Worm (Caenorhabditis elegans): ENCODE data around the gene C48B4.8.

- no peak for TF ChIP-seq pqm-1 (tag; optimal IDR thresholded peaks at IDR 0.05)
- TF ChIP-seq sea-2 (GFP tag; optimal IDR thresholded peaks at IDR 0.05), result no peak
- TF ChIP-seq nhr-237 (tag; optimal IDR thresholded peaks at IDR 0.05), result no peak
- no peak for TF ChIP-seq nhr-77 (tag; optimal IDR thresholded peaks at IDR 0.05)
- no peak for TF ChIP-seq elt-1 (tag; optimal IDR thresholded peaks at IDR 0.05)
- TF ChIP-seq unc-39 (tag; optimal IDR thresholded peaks at IDR 0.05), result no peak
- TF ChIP-seq mdl-1 (tag; optimal IDR thresholded peaks at IDR 0.05), result no peak
- no peak for TF ChIP-seq ama-1 (optimal IDR thresholded peaks at IDR 0.05)
- TF ChIP-seq hmg-11 (tag; optimal IDR thresholded peaks at IDR 0.05), result no peak
- TF ChIP-seq ceh-9 (tag; optimal IDR thresholded peaks at IDR 0.05), result no peak
- no peak for TF ChIP-seq pha-4 (tag; optimal IDR thresholded peaks at IDR 0.05)
- no peak for TF ChIP-seq egl-27 (tag; optimal IDR thresholded peaks at IDR 0.05)
- no peak for TF ChIP-seq jun-1 (tag; optimal IDR thresholded peaks at IDR 0.05)
- TF ChIP-seq nhr-28 (tag; optimal IDR thresholded peaks at IDR 0.05), result no peak
Observed at ce11 chrIII:9598168-9598567, 37.1 kb upstream of the C48B4.8 start, which contains the start of gene F58A4.1.
